Fruit fly (Drosophila melanogaster): Measurements from ENCODE around the gene CG5114.

The CG5114 gene

DNA sequence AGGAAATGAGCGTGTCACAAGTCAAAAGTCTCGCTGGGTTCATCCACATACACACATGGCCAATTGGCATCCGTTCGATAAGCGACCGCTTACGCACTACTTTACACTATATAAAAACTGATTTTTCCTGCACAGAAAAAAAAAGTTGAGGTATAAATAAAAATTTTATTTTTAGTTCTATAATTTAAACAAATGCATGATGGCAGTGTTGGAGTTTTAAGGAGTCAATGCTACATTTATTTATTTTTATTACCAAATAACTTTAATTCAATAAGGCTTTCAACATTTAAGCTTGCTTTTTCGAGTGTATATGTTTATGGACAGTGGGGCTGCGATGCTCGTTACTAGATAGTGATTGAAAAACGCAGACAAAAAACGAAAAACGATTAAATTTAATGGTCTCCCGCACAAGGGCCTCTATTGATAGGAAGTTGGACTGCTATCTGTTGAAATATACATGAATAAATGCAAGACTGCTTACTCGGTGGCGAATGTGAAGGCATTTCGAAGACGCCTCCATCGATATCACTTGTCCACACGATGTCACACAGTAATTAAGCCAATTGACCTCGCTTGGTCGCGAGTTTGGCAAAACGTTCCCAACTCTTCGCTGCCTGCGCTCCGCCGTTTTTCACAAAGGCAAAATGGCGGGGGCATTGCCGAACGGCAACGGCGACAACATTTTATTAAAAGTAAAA is 29.2 kb downstream of the CG5114 start (continued):
- no peak for TF ChIP-seq sr (GFP tag; IDR thresholded peaks at IDR 0.05)
- peak; percentile 55 for TF ChIP-seq bab2 (GFP tag; optimal IDR thresholded peaks at IDR 0.05)
- no peak for TF ChIP-seq br (optimal IDR thresholded peaks at IDR 0.05)
- no peak for TF ChIP-seq abd-A (tag; optimal IDR thresholded peaks at IDR 0.05)
- TF ChIP-seq CG9437 (GFP tag; optimal IDR thresholded peaks at IDR 0.05) = peak; percentile 69
- TF ChIP-seq chm (GFP tag; IDR thresholded peaks at IDR 0.05) = peak; percentile 65; the same call in 1 of the 2 replicates
- no peak for TF ChIP-seq zfh2 (GFP tag; optimal IDR thresholded peaks at IDR 0.05)
- TF ChIP-seq vfl (GFP tag; optimal IDR thresholded peaks at IDR 0.05) = peak; percentile 9
- peak; percentile 27; the same call in 1 of the 2 replicates for TF ChIP-seq NFAT (GFP tag; IDR thresholded peaks at IDR 0.05)
- peak; percentile 69; the same call in 1 of the 3 replicates for TF ChIP-seq so (GFP tag; IDR thresholded peaks at IDR 0.05)
- no peak for TF ChIP-seq CG3163 (GFP tag; optimal IDR thresholded peaks at IDR 0.05)
- peak in 1 of 2 experiments; percentile 74 for TF ChIP-seq Hr78 (GFP tag; optimal IDR thresholded peaks at IDR 0.05)
- TF ChIP-seq CG10654 (GFP tag; optimal IDR thresholded peaks at IDR 0.05) = peak; percentile 63
- peak; percentile 77 for TF ChIP-seq vvl (GFP tag; IDR thresholded peaks at IDR 0.05)
- peak; percentile 65; the same call in 2 of the 3 replicates for TF ChIP-seq ken (GFP tag; IDR thresholded peaks at IDR 0.05)
- peak; percentile 68; the same call in 1 of the 2 replicates for TF ChIP-seq ara (GFP tag; IDR thresholded peaks at IDR 0.05)
- TF ChIP-seq unc-4 (GFP tag; IDR thresholded peaks at IDR 0.05; ENCODE audit: partially characterized antibody) = no peak
- peak; percentile 57; the same call in 1 of the 2 replicates for TF ChIP-seq CG32532 (GFP tag; IDR thresholded peaks at IDR 0.05)
- no peak for TF ChIP-seq bowl (GFP tag; IDR thresholded peaks at IDR 0.05)
- TF ChIP-seq CG10321 (GFP tag; IDR thresholded peaks at IDR 0.05) = no peak
- TF ChIP-seq CG13775 (GFP tag; optimal IDR thresholded peaks at IDR 0.05) = peak; percentile 62
- peak; percentile 78 for TF ChIP-seq CG4424 (GFP tag; optimal IDR thresholded peaks at IDR 0.05)
- TF ChIP-seq CG33557 (GFP tag; optimal IDR thresholded peaks at IDR 0.05) = peak; percentile 78
- TF ChIP-seq CG6254 (GFP tag; optimal IDR thresholded peaks at IDR 0.05) = peak; percentile 49
- no peak for TF ChIP-seq pzg (GFP tag; optimal IDR thresholded peaks at IDR 0.05)
- no peak for TF ChIP-seq schlank (tag; optimal IDR thresholded peaks at IDR 0.05)
- peak; percentile 65 for TF ChIP-seq CG6813 (GFP tag; optimal IDR thresholded peaks at IDR 0.05)
- no peak for TF ChIP-seq CHES-1-like (GFP tag; optimal IDR thresholded peaks at IDR 0.05)
- TF ChIP-seq Antp (GFP tag; optimal IDR thresholded peaks at IDR 0.05) = no peak
- TF ChIP-seq CG31388 (GFP tag; optimal IDR thresholded peaks at IDR 0.05) = peak; percentile 74
- TF ChIP-seq sisA (GFP tag; IDR thresholded peaks at IDR 0.05) = peak; percentile 80
- TF ChIP-seq Dfd (GFP tag; optimal IDR thresholded peaks at IDR 0.05) = no peak
- peak; percentile 57 for TF ChIP-seq stc (GFP tag; IDR thresholded peaks at IDR 0.05)
- TF ChIP-seq CG11695 (GFP tag; IDR thresholded peaks at IDR 0.05) = peak; percentile 73
- no peak for TF ChIP-seq tna (GFP tag; IDR thresholded peaks at IDR 0.05; ENCODE audit: partially characterized antibody)
- peak; percentile 86 for TF ChIP-seq fd96Cb (tag; optimal IDR thresholded peaks at IDR 0.05)
- TF ChIP-seq Doc3 (GFP tag; IDR thresholded peaks at IDR 0.05; ENCODE audit: partially characterized antibody) = no peak
- TF ChIP-seq chif (GFP tag; optimal IDR thresholded peaks at IDR 0.05) = peak; percentile 7 to 57
- peak; percentile 63 for TF ChIP-seq run (tag; optimal IDR thresholded peaks at IDR 0.05)
- peak; percentile 48 for TF ChIP-seq tio (GFP tag; optimal IDR thresholded peaks at IDR 0.05)
- TF ChIP-seq CG10462 (GFP tag; optimal IDR thresholded peaks at IDR 0.05) = no peak
- TF ChIP-seq CG34224 (GFP tag; IDR thresholded peaks at IDR 0.05; ENCODE audit: partially characterized antibody) = no peak
- TF ChIP-seq CG7271 (tag; optimal IDR thresholded peaks at IDR 0.05) = peak; percentile 16
- TF ChIP-seq CG18476 (GFP tag; optimal IDR thresholded peaks at IDR 0.05) = peak; percentile 38
- TF ChIP-seq CG12299 (tag; optimal IDR thresholded peaks at IDR 0.05) = peak; percentile 62
- TF ChIP-seq Stat92E (GFP tag; optimal IDR thresholded peaks at IDR 0.05) = peak in 1 of 3 experiments; percentile 33
- no peak for TF ChIP-seq CG14860 (GFP tag; IDR thresholded peaks at IDR 0.05; ENCODE audit: partially characterized antibody)
- TF ChIP-seq Nf-YB (GFP tag; optimal IDR thresholded peaks at IDR 0.05) = peak; percentile 55
- no peak for TF ChIP-seq Optix (GFP tag; IDR thresholded peaks at IDR 0.05)

Measured in whole organism, embryonic.